Worm (Caenorhabditis elegans): ENCODE data around the gene col-88.

The col-88 gene

DNA sequence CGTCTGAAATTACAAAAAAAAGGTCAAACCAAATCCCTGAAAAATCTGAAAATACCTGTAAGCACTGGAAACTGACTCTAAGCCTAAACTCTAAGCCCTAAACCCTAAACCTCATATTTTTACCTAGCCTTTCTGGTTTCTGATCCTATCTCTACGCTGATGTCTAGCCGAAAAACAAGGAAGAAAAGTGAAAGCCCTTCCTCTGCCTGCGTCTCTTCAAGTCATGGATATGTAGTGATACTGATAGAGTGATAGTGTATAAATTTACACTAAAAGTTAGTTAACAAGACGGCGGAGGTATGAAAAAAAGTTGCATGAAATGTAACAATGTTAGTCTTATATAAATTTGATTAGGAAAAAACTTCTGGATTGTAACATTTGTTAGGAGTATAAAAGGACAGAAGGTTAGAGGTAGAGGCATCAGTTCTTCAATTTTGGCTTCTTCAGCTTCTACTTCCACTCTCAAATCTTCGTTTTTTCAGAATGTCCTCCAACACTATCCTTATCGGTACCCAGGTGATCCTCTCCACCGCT is at the start of gene col-88:
Gene col-88, plus strand, starts transcription at position 484 of the 534 bp plus-strand sequence.
- no peak for TF ChIP-seq C16A3.4 (tag; optimal IDR thresholded peaks at IDR 0.05)
- peak in 1 of 6 experiments; percentile 54 for TF ChIP-seq elt-3 (tag; optimal IDR thresholded peaks at IDR 0.05)
- TF ChIP-seq nhr-11 (tag; optimal IDR thresholded peaks at IDR 0.05) = no peak
- no peak for TF ChIP-seq ceh-8 (GFP tag; optimal IDR thresholded peaks at IDR 0.05)
- peak; percentile 97 for TF ChIP-seq blmp-1 (tag; optimal IDR thresholded peaks at IDR 0.05)

DNA sequence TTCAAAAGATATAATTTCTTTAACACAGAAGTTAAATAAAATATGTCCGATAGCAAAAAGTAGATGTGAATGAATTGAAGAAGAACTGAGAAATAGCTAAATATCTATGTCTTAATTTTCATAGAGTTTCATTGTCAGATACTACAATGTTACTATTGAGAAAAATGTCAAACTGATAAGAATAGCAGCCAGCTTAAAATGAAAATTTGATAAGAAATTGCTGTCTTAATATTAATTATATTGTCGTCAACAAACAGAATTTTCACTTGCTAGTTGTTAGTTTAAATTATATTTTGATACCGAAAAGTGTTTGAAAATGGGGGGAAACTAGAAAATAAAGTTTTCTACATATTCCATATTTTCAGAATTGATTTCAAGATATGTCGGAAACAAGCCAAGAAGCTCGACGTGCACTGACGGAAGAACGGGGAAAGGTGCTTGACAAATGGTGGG is 37.9 kb upstream of the col-88 start, which contains the start of the genes fbxa-6, cTel54X.2 and npr-30:
Gene fbxa-6, minus strand, starts transcription at position 179 of the 453 bp plus-strand sequence.
Gene cTel54X.2, plus strand, starts transcription at position 360 of the 453 bp plus-strand sequence.
Gene npr-30, plus strand, starts transcription at position 403 of the 453 bp plus-strand sequence.
- TF ChIP-seq elt-2 (tag; optimal IDR thresholded peaks at IDR 0.05) = peak; percentile 21
- no peak for TF ChIP-seq efl-3 (GFP tag; optimal IDR thresholded peaks at IDR 0.05)

DNA sequence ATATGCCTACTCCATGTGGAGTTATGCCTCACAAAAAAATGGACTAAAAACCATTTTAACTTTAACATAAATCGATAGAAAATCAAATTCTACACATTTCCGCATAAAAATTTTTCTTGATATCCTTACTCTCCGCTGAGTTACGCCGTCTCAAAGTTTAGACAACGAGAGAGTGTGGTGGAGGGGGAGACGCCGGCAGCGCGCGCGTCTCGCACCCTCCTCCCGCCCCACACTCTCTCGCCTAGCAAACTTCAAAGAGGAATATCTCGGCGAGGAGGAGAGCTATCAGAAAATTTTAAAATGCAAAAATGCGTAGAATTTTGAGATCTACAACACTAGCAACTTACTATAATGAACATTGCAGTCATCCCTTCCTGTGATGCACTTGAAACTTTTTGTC is 26.7 kb upstream of the col-88 start:
- TF ChIP-seq egl-27 (tag; optimal IDR thresholded peaks at IDR 0.05) (no peak), nhr-77 (tag; optimal IDR thresholded peaks at IDR 0.05) (no peak), xbp-1 (tag; optimal IDR thresholded peaks at IDR 0.05) (no peak), lsy-2 (tag; optimal IDR thresholded peaks at IDR 0.05) (no peak), fkh-4 (tag; optimal IDR thresholded peaks at IDR 0.05; ENCODE audit: borderline replicate concordance) (no peak), unc-130 (tag; optimal IDR thresholded peaks at IDR 0.05) (no peak)

DNA sequence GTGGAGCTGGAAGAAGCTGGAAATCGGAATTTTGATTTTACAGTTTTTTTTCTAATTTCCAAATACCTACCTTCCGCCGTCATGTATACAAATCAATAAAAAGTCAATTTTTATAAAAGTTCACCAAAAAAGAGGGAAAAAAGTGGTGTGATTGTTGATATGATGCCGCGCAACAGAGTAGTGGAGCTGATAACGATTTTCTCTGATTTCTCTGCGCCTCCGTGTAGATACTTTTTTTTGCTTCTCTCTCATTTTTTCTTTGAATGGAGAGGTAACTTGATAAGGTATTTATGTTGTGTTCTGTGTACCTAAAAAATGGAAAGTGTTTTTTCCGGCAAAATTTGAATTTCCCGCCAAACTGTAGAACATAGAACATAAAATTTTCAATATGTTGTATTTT is 26.2 kb upstream of the col-88 start, which contains the start of gene nhr-80:
Gene nhr-80, minus strand, starts transcription at position 199 of the 400 bp plus-strand sequence.
- TF ChIP-seq lin-13 (GFP tag; optimal IDR thresholded peaks at IDR 0.05) (no peak), unc-30 (tag; optimal IDR thresholded peaks at IDR 0.05) (no peak), C34B4.2 (tag; optimal IDR thresholded peaks at IDR 0.05) (no peak), Y116A8C.19 (tag; optimal IDR thresholded peaks at IDR 0.05; ENCODE audit: borderline replicate concordance) (no peak), mep-1 (tag; optimal IDR thresholded peaks at IDR 0.05) (peak; percentile 26), mdl-1 (tag; optimal IDR thresholded peaks at IDR 0.05) (no peak), snu-23 (GFP tag; optimal IDR thresholded peaks at IDR 0.05) (peak; percentile 34), nhr-71 (tag; optimal IDR thresholded peaks at IDR 0.05) (peak; percentile 40), rnt-1 (tag; optimal IDR thresholded peaks at IDR 0.05) (no peak), nhr-11 (tag; optimal IDR thresholded peaks at IDR 0.05) (no peak), nhr-19 (GFP tag; conservative IDR thresholded peaks at IDR 0.05) (peak; percentile 9; the same call in 1 of the 2 replicates), tbx-2 (tag; optimal IDR thresholded peaks at IDR 0.05) (no peak), efl-1 (optimal IDR thresholded peaks at IDR 0.05) (peak in 1 of 2 experiments; percentile 35), efl-1 (GFP tag; optimal IDR thresholded peaks at IDR 0.05 in 1 of 2) (peak; percentile 24 to 91), mab-9 (GFP tag; IDR thresholded peaks at IDR 0.05) (no peak), sptf-1 (tag; optimal IDR thresholded peaks at IDR 0.05) (no peak), egl-13 (tag; optimal IDR thresholded peaks at IDR 0.05) (no peak), efl-3 (GFP tag; optimal IDR thresholded peaks at IDR 0.05) (no peak), ceh-82 (tag; optimal IDR thresholded peaks at IDR 0.05) (no peak), nhr-85 (tag) (peak; percentile 67), elt-3 (tag; optimal IDR thresholded peaks at IDR 0.05) (peak; percentile 33 to 92 (median 82)), dpl-1 (GFP tag; optimal IDR thresholded peaks at IDR 0.05) (peak in 2 of 3 experiments; percentile 16 to 43), nhr-77 (tag; optimal IDR thresholded peaks at IDR 0.05) (no peak), ama-1 (optimal IDR thresholded peaks at IDR 0.05) (no peak), lin-14 (GFP tag; optimal IDR thresholded peaks at IDR 0.05) (no peak), nhr-90 (tag; optimal IDR thresholded peaks at IDR 0.05; ENCODE audit: poor library complexity) (peak; percentile 50), blmp-1 (tag; optimal IDR thresholded peaks at IDR 0.05) (peak; percentile 56), nhr-76 (tag; optimal IDR thresholded peaks at IDR 0.05) (no peak), nhr-20 (tag; optimal IDR thresholded peaks at IDR 0.05) (peak; percentile 18), C04F5.9 (tag; optimal IDR thresholded peaks at IDR 0.05) (no peak), xbp-1 (tag; optimal IDR thresholded peaks at IDR 0.05) (no peak), unc-86 (tag; optimal IDR thresholded peaks at IDR 0.05) (no peak), zag-1 (tag; optimal IDR thresholded peaks at IDR 0.05) (no peak), lin-35 (GFP tag; optimal IDR thresholded peaks at IDR 0.05) (peak in 1 of 2 experiments; percentile 24), elt-2 (tag; optimal IDR thresholded peaks at IDR 0.05) (peak; percentile 85)
